Worm (Caenorhabditis elegans): ENCODE data around the gene srh-36.

DNA sequence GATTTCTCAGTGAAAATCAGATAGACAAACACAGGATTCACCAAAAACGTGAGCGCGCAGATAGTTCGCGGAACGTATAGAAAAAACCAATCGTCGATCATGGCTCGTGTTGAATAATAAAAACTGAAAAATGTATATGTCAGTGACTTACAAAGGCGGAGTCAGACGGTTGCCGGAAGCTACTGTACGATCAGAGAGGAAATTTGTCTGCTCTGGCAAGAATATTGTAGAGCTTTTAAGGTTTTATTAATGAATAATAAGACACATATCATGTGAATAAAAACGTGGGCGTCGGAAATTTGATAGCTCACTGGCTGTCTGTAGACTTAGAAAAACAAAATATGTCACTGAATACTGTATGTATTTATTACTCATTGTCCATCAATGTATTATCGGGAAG lies 34.0 kb upstream of the srh-36 start, which contains the start of gene srj-57:
- TF ChIP-seq elt-3 (tag; optimal IDR thresholded peaks at IDR 0.05): no peak
- no peak for TF ChIP-seq unc-120 (tag; optimal IDR thresholded peaks at IDR 0.05; ENCODE audit: poor library complexity, severe bottlenecking)
- no peak for TF ChIP-seq ztf-11 (tag; optimal IDR thresholded peaks at IDR 0.05)
- no peak for TF ChIP-seq nhr-28 (tag; optimal IDR thresholded peaks at IDR 0.05)
- TF ChIP-seq elt-1 (tag; optimal IDR thresholded peaks at IDR 0.05; ENCODE audit: borderline replicate concordance, insufficient read depth): no peak
- TF ChIP-seq mab-5 (tag; optimal IDR thresholded peaks at IDR 0.05): no peak
- no peak for TF ChIP-seq nhr-237 (tag; optimal IDR thresholded peaks at IDR 0.05)
- TF ChIP-seq snpc-4 (tag; optimal IDR thresholded peaks at IDR 0.05): no peak
- no peak for TF ChIP-seq mls-2 (tag; optimal IDR thresholded peaks at IDR 0.05)
- no peak for TF ChIP-seq unc-39 (tag; optimal IDR thresholded peaks at IDR 0.05)
- no peak for TF ChIP-seq M03D4.4 (tag; optimal IDR thresholded peaks at IDR 0.05)
- TF ChIP-seq lsy-2 (tag; optimal IDR thresholded peaks at IDR 0.05): no peak
